Worm (Caenorhabditis elegans) whole organism, L1 larva: ENCODE results near the gene Y69H2.3.

Source experiments
- ceh-82 ChIP-seq, 3 experiments: fragments of 150-350 bp in 1 of 3; sonication (generic microtip) in 2 of 3; optimal IDR thresholded peaks; 2 replicates each; lab custom pipeline; 2014 to 2017; ENCODE audit warnings: missing biosample characterization in 3 of 3, missing genetic modification characterization in 3 of 3
- mab-9 ChIP-seq: fragments of 200-800 bp; sonication (Bioruptor generic); IDR thresholded peaks from 2 replicates; pipeline ENCODE4 v1.3.6; 2022; ENCODE audit warnings: missing genetic modification reagents, missing genetic modification characterization, missing compliant biosample characterization
- nhr-84 ChIP-seq: sonication (generic microtip); optimal IDR thresholded peaks from 2 replicates; lab custom pipeline; 2017; ENCODE audit warnings: missing biosample characterization, missing genetic modification characterization

DNA sequence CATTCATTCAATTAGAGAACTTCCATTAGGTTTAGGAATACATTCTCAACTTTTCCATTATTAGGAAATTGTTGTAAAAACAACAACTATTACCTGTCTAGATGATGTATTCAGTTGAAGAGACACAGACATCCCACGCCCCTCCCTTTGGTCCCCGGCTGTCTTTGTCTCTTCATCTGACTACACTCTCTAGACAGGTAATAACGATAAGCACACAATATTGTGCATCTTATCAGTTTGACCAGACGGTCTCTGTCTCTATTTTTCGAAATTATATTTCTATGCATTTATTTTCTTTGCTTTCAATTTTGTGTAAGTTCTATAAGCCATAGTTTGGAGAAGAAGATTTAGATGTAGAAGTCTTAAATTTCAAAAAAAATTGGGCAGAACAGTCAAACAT is 37.4 kb upstream of the Y69H2.3 start, which contains the start of gene Y69H2.9:
- no peak for TF ChIP-seq nhr-84 (tag; lab: Kevin White, UChicago)
- no peak for TF ChIP-seq ceh-82 (tag; optimal IDR thresholded peaks at IDR 0.05; lab: Kevin White, UChicago)
- TF ChIP-seq mab-9 = no peak
